Fruit fly (Drosophila melanogaster) whole organism, embryonic: ENCODE data around the gene PK1-R.

Experiments used
- Blimp-1 ChIP-seq: fragments of 200-800 bp; sonication (Bioruptor generic); optimal IDR thresholded peaks from 3 replicates; lab custom pipeline; 2018; ENCODE audit warnings: missing biosample characterization, missing genetic modification characterization, mild to moderate bottlenecking, moderate library complexity, missing genetic modification reagents
- C15 ChIP-seq: fragments of 200-800 bp; sonication (Bioruptor generic); IDR thresholded peaks from 3 replicates; pipeline ENCODE4 v1.3.6; 2022; ENCODE audit warnings: missing biosample characterization, missing genetic modification characterization
- CG10209 ChIP-seq: fragments of 200-800 bp; sonication (Bioruptor generic); optimal IDR thresholded peaks from 3 replicates; lab custom pipeline; 2017; ENCODE audit warnings: missing biosample characterization, mild to moderate bottlenecking, missing genetic modification characterization, missing genetic modification reagents
- CG1024 ChIP-seq: fragments of 200-800 bp; sonication (Bioruptor generic); IDR thresholded peaks from 2 replicates; pipeline ENCODE4 v1.3.6; 2022; ENCODE audit warnings: missing biosample characterization, missing genetic modification characterization
- CG11560 ChIP-seq: fragments of 200-800 bp; sonication (Bioruptor generic); IDR thresholded peaks from 3 replicates; pipeline ENCODE4 v1.3.6; 2022; ENCODE audit warnings: missing biosample characterization, missing genetic modification characterization
- CG11695 ChIP-seq: fragments of 200-800 bp; sonication (Bioruptor generic); IDR thresholded peaks from 3 replicates; pipeline ENCODE4 v1.3.6; 2022; ENCODE audit warnings: missing biosample characterization, missing genetic modification characterization
- CG11696 ChIP-seq: fragments of 200-800 bp; sonication (Bioruptor generic); IDR thresholded peaks from 2 replicates; pipeline ENCODE4 v1.3.6; 2022; ENCODE audit warnings: missing biosample characterization, missing genetic modification characterization
- CG13894 ChIP-seq: fragments of 200-800 bp; sonication (Bioruptor generic); optimal IDR thresholded peaks from 3 replicates; lab custom pipeline; 2018; ENCODE audit warnings: missing biosample characterization, mild to moderate bottlenecking, missing genetic modification characterization, moderate library complexity
- CG14050 ChIP-seq: fragments of 200-800 bp; sonication (Bioruptor generic); IDR thresholded peaks from 3 replicates; pipeline ENCODE4 v1.3.6; 2022; ENCODE audit warnings: missing biosample characterization, missing genetic modification characterization
- CG15073 ChIP-seq: fragments of 200-800 bp; sonication (Bioruptor generic); optimal IDR thresholded peaks from 2 replicates; lab custom pipeline; 2016; ENCODE audit warnings: missing biosample characterization, missing genetic modification characterization
- CG15514 ChIP-seq: fragments of 200-800 bp; sonication (Bioruptor generic); optimal IDR thresholded peaks from 3 replicates; lab custom pipeline; 2017; ENCODE audit warnings: missing biosample characterization, missing genetic modification characterization, mild to moderate bottlenecking, moderate library complexity, missing genetic modification reagents
- CG17802 ChIP-seq: fragments of 200-800 bp; sonication (Bioruptor generic); optimal IDR thresholded peaks from 2 replicates; lab custom pipeline; 2018; ENCODE audit warnings: missing biosample characterization, mild to moderate bottlenecking, missing genetic modification characterization, moderate library complexity
- CG17912 ChIP-seq: fragments of 200-800 bp; sonication (Bioruptor generic); optimal IDR thresholded peaks from 2 replicates; lab custom pipeline; 2018; ENCODE audit warnings: missing biosample characterization, mild to moderate bottlenecking, missing genetic modification characterization
- CG2120 ChIP-seq: fragments of 200-800 bp; sonication (Bioruptor generic); optimal IDR thresholded peaks from 3 replicates; lab custom pipeline; 2016; ENCODE audit warnings: missing biosample characterization, missing genetic modification characterization
- CG2202 ChIP-seq: fragments of 200-800 bp; sonication (Bioruptor generic); optimal IDR thresholded peaks from 2 replicates; lab custom pipeline; 2018; ENCODE audit warnings: missing biosample characterization, mild to moderate bottlenecking, missing genetic modification characterization
- CG31441 ChIP-seq: fragments of 200-800 bp; sonication (Bioruptor generic); IDR thresholded peaks from 2 replicates; pipeline ENCODE4 v1.3.6; 2022; ENCODE audit warnings: missing biosample characterization, missing genetic modification characterization
- CG32772 ChIP-seq: fragments of 200-800 bp; sonication (Bioruptor generic); IDR thresholded peaks from 2 replicates; pipeline ENCODE4 v1.3.6; 2022; ENCODE audit warnings: missing biosample characterization, missing genetic modification characterization
- CG3281 ChIP-seq: fragments of 200-800 bp; sonication (Bioruptor generic); optimal IDR thresholded peaks from 3 replicates; lab custom pipeline; 2017; ENCODE audit warnings: missing biosample characterization, mild to moderate bottlenecking, missing genetic modification characterization
- CG4282 ChIP-seq: fragments of 200-800 bp; sonication (Bioruptor generic); optimal IDR thresholded peaks from 2 replicates; lab custom pipeline; 2016; ENCODE audit warnings: missing biosample characterization, missing genetic modification characterization
- CG6683 ChIP-seq: fragments of 200-800 bp; sonication (Bioruptor generic); optimal IDR thresholded peaks from 2 replicates; lab custom pipeline; 2017; ENCODE audit warnings: missing biosample characterization, mild to moderate bottlenecking, missing genetic modification characterization, missing genetic modification reagents
- CG9609 ChIP-seq: fragments of 200-800 bp; sonication (Bioruptor generic); optimal IDR thresholded peaks from 3 replicates; lab custom pipeline; 2016; ENCODE audit warnings: missing biosample characterization, missing genetic modification characterization
- CG9932 ChIP-seq: fragments of 200-800 bp; sonication (Bioruptor generic); IDR thresholded peaks from 2 replicates; pipeline ENCODE4 v1.3.6; 2022; ENCODE audit warnings: missing biosample characterization, missing genetic modification characterization
- Doc3 ChIP-seq: fragments of 200-800 bp; sonication (Bioruptor generic); IDR thresholded peaks from 3 replicates; pipeline ENCODE4 v1.3.6; 2022; ENCODE audit warnings: missing biosample characterization, missing genetic modification characterization; ENCODE audit not compliant: partially characterized antibody
- E2f1 ChIP-seq: fragments of 200-800 bp; sonication (Bioruptor generic); IDR thresholded peaks from 2 replicates; pipeline ENCODE4 v1.3.6; 2022; ENCODE audit warnings: missing biosample characterization, missing genetic modification characterization
- E2f2 ChIP-seq: fragments of 200-800 bp; sonication (Bioruptor generic); IDR thresholded peaks from 2 replicates; pipeline ENCODE4 v1.3.6; 2022; ENCODE audit warnings: missing biosample characterization, missing genetic modification characterization
- H15 ChIP-seq: fragments of 200-800 bp; sonication (Bioruptor generic); IDR thresholded peaks from 3 replicates; pipeline ENCODE4 v1.3.6; 2022; ENCODE audit warnings: missing biosample characterization, missing genetic modification characterization
- Hey ChIP-seq: fragments of 200-800 bp; sonication (Bioruptor generic); optimal IDR thresholded peaks from 3 replicates; lab custom pipeline; 2018; ENCODE audit warnings: missing biosample characterization, mild to moderate bottlenecking, missing genetic modification characterization
- HmgD ChIP-seq: fragments of 200-800 bp; sonication (Bioruptor generic); optimal IDR thresholded peaks from 3 replicates; lab custom pipeline; 2016; ENCODE audit warnings: missing biosample characterization, missing genetic modification characterization
- Hr3 ChIP-seq: fragments of 200-800 bp; sonication (Bioruptor generic); optimal IDR thresholded peaks from 3 replicates; lab custom pipeline; 2016; ENCODE audit warnings: missing biosample characterization, missing genetic modification characterization
- Hsf ChIP-seq: fragments of 200-800 bp; sonication (Bioruptor generic); optimal IDR thresholded peaks from 3 replicates; lab custom pipeline; 2016; ENCODE audit warnings: missing biosample characterization, missing genetic modification characterization
- MBD-R2 ChIP-seq: fragments of 200-800 bp; sonication (Bioruptor generic); IDR thresholded peaks from 2 replicates; pipeline ENCODE4 v1.3.6; 2022; ENCODE audit warnings: missing biosample characterization, missing genetic modification characterization
- Oli ChIP-seq: fragments of 200-800 bp; sonication (Bioruptor generic); optimal IDR thresholded peaks from 2 replicates; lab custom pipeline; 2018; ENCODE audit warnings: missing biosample characterization, mild to moderate bottlenecking, missing genetic modification characterization, moderate library complexity
- Usf ChIP-seq: fragments of 200-800 bp; sonication (Bioruptor generic); optimal IDR thresholded peaks from 2 replicates; lab custom pipeline; 2017; ENCODE audit warnings: missing genotype, missing biosample characterization, missing genetic modification characterization
- YL-1 ChIP-seq: fragments of 200-800 bp; sonication (Bioruptor generic); optimal IDR thresholded peaks from 3 replicates; lab custom pipeline; 2017; ENCODE audit warnings: missing biosample characterization, mild to moderate bottlenecking, missing genetic modification characterization
- ara ChIP-seq: fragments of 200-800 bp; sonication (Bioruptor generic); IDR thresholded peaks from 2 replicates; pipeline ENCODE4 v1.3.6; 2022; ENCODE audit warnings: missing biosample characterization, missing genetic modification characterization
- dati ChIP-seq: fragments of 200-800 bp; sonication (Bioruptor generic); IDR thresholded peaks from 2 replicates; pipeline ENCODE4 v1.3.6; 2022; ENCODE audit warnings: missing biosample characterization, missing genetic modification characterization
- ems ChIP-seq: fragments of 200-800 bp; sonication (Bioruptor generic); optimal IDR thresholded peaks from 3 replicates; lab custom pipeline; 2016; ENCODE audit warnings: missing biosample characterization, missing genetic modification characterization
- en ChIP-seq: fragments of 200-800 bp; sonication (Bioruptor generic); optimal IDR thresholded peaks from 2 replicates; lab custom pipeline; 2016; ENCODE audit warnings: missing biosample characterization, missing genetic modification characterization
- gfzf ChIP-seq: fragments of 200-800 bp; sonication (Bioruptor generic); optimal IDR thresholded peaks from 2 replicates; lab custom pipeline; 2016; ENCODE audit warnings: missing biosample characterization, mild to moderate bottlenecking, missing genetic modification characterization, moderate library complexity
- grn ChIP-seq: fragments of 200-800 bp; sonication (Bioruptor generic); optimal IDR thresholded peaks from 3 replicates; lab custom pipeline; 2017; ENCODE audit warnings: missing biosample characterization, missing genetic modification characterization
- gro ChIP-seq: fragments of 200-800 bp; sonication (Bioruptor generic); optimal IDR thresholded peaks from 2 replicates; lab custom pipeline; 2016; ENCODE audit warnings: missing biosample characterization, missing genetic modification characterization
- gsb-n ChIP-seq: fragments of 200-800 bp; sonication (Bioruptor generic); optimal IDR thresholded peaks from 3 replicates; lab custom pipeline; 2018; ENCODE audit warnings: missing biosample characterization, mild to moderate bottlenecking, missing genetic modification characterization
- hb ChIP-seq: fragments of 200-800 bp; sonication (Bioruptor generic); IDR thresholded peaks from 3 replicates; pipeline ENCODE4 v1.3.6; 2022; ENCODE audit warnings: missing biosample characterization, missing genetic modification characterization; ENCODE audit not compliant: partially characterized antibody
- p53 ChIP-seq: fragments of 200-800 bp; sonication (Bioruptor generic); optimal IDR thresholded peaks from 2 replicates; lab custom pipeline; 2016; ENCODE audit warnings: missing biosample characterization, missing genetic modification characterization
- pum ChIP-seq: fragments of 200-800 bp; sonication (Bioruptor generic); optimal IDR thresholded peaks from 2 replicates; lab custom pipeline; 2016; ENCODE audit warnings: missing biosample characterization, missing genetic modification characterization
- repo ChIP-seq: fragments of 200-800 bp; sonication (Bioruptor generic); optimal IDR thresholded peaks from 2 replicates; lab custom pipeline; 2016; ENCODE audit warnings: missing biosample characterization, missing genetic modification characterization
- sug ChIP-seq: fragments of 200-800 bp; optimal IDR thresholded peaks from 2 replicates; lab custom pipeline; 2019; ENCODE audit warnings: missing biosample characterization, mild to moderate bottlenecking, missing genetic modification characterization, moderate library complexity
- tx ChIP-seq: fragments of 200-800 bp; sonication (Bioruptor generic); optimal IDR thresholded peaks from 2 replicates; lab custom pipeline; 2016; ENCODE audit warnings: missing biosample characterization, missing genetic modification characterization
- vnd ChIP-seq: fragments of 200-800 bp; sonication (Bioruptor generic); IDR thresholded peaks from 3 replicates; pipeline ENCODE4 v1.3.6; 2022; ENCODE audit warnings: missing biosample characterization, missing genetic modification characterization; ENCODE audit not compliant: partially characterized antibody
- wdn ChIP-seq: fragments of 200-800 bp; sonication (Bioruptor generic); IDR thresholded peaks from 2 replicates; pipeline ENCODE4 v1.3.6; 2022; ENCODE audit warnings: missing biosample characterization, missing genetic modification characterization

The PK1-R gene

DNA sequence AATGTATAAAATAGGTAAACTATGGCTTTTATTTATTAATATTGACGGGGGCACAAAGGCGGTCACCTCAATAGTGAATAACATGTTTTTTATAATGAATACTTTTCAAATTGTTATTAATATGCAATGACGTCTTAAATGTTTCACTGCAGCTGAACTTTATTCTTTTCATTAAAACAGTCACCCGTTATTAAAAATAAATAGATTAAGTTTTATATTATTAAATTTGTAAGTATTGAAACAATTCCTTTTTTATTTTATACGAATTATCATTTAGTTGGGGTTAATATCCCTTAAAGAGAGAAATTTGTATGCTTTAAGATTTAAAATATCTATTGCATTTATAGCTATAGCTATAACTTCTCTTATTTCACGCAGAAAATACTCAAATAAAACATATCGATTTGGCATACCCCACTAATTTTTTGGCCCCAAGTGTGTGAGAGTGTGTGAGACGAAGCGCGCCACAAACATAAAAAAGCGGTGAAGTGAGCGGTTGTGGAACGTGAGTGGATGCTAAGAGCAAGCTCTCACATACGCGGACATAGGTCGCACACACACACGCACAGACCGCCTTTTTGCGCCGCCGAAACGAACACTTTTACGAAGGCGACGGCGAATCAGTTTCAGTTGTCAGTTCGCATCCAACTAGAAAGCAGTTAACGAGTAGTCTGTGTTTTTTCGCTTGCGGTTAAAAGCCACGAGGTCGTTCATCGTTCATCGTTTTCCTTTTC is 46.4 kb downstream of the PK1-R start, which contains the start of gene foxo (continued):
- TF ChIP-seq CG4282 (GFP tag; lab: Kevin White, UChicago) (no peak), MBD-R2 (GFP tag; lab: Robert Waterston, UW) (peak; percentile 37; the same call in 1 of the 2 replicates), Hr3 (GFP tag; lab: Kevin White, UChicago) (peak; percentile 78), Oli (peak; percentile 89), Hsf (GFP tag; lab: Kevin White, UChicago) (peak; percentile 21), CG15514 (GFP tag; lab: Kevin White, UChicago) (peak; percentile 41), E2f1 (GFP tag; lab: Robert Waterston, UW) (no peak; the same call in none of the 2 replicates), dati (no peak), YL-1 (GFP tag; lab: Kevin White, UChicago) (peak; percentile 26), sug (tag; lab: Kevin White, UChicago) (peak; percentile 71), CG13894 (tag; lab: Kevin White, UChicago) (peak; percentile 17), pum (GFP tag; lab: Kevin White, UChicago) (no peak), HmgD (GFP tag; lab: Kevin White, UChicago) (peak; percentile 35), repo (no peak), CG11560 (tag; lab: Robert Waterston, UW) (no peak), p53 (GFP tag; lab: Kevin White, UChicago) (no peak), vnd (GFP tag; lab: Robert Waterston, UW) (no peak), CG14050 (GFP tag; lab: Robert Waterston, UW) (peak; percentile 31; the same call in 1 of the 3 replicates), gsb-n (tag; lab: Kevin White, UChicago) (peak; percentile 68), CG3281 (GFP tag; lab: Kevin White, UChicago) (peak; percentile 92), H15 (GFP tag; lab: Robert Waterston, UW) (no peak), en (GFP tag; lab: Kevin White, UChicago) (no peak), Blimp-1 (GFP tag; lab: Kevin White, UChicago) (peak; percentile 73), CG32772 (no peak), CG15073 (GFP tag; lab: Kevin White, UChicago) (no peak), CG9609 (GFP tag; lab: Kevin White, UChicago) (peak; percentile 17), E2f2 (GFP tag; lab: Robert Waterston, UW) (peak; percentile 26; the same call in 1 of the 2 replicates), CG10209 (GFP tag; lab: Kevin White, UChicago) (peak; percentile 89), C15 (GFP tag; lab: Robert Waterston, UW) (no peak), CG17802 (tag; lab: Kevin White, UChicago) (peak; percentile 50), gro (GFP tag; lab: Kevin White, UChicago) (peak; percentile 58), CG11695 (GFP tag; lab: Robert Waterston, UW) (peak; percentile 75), Hey (no peak), CG17912 (GFP tag; lab: Kevin White, UChicago) (peak; percentile 12), CG2120 (GFP tag; lab: Kevin White, UChicago) (peak; percentile 71), CG1024 (no peak), tx (GFP tag; lab: Kevin White, UChicago) (no peak), CG2202 (no peak), CG6683 (peak; percentile 78), gfzf (GFP tag; lab: Kevin White, UChicago) (no peak), ems (GFP tag; lab: Kevin White, UChicago) (no peak), CG11696 (peak; percentile 97), hb (GFP tag; lab: Robert Waterston, UW) (no peak), wdn (no peak), grn (no peak), Usf (GFP tag; lab: Kevin White, UChicago) (peak; percentile 64), Doc3 (no peak), CG9932 (GFP tag; lab: Robert Waterston, UW) (peak; percentile 66), ara (GFP tag; lab: Robert Waterston, UW) (peak; percentile 29), CG31441 (GFP tag; lab: Robert Waterston, UW) (peak; percentile 95)
